Fruit fly (Drosophila melanogaster): ENCODE results near the gene CG10098.

Gene CG10098

DNA sequence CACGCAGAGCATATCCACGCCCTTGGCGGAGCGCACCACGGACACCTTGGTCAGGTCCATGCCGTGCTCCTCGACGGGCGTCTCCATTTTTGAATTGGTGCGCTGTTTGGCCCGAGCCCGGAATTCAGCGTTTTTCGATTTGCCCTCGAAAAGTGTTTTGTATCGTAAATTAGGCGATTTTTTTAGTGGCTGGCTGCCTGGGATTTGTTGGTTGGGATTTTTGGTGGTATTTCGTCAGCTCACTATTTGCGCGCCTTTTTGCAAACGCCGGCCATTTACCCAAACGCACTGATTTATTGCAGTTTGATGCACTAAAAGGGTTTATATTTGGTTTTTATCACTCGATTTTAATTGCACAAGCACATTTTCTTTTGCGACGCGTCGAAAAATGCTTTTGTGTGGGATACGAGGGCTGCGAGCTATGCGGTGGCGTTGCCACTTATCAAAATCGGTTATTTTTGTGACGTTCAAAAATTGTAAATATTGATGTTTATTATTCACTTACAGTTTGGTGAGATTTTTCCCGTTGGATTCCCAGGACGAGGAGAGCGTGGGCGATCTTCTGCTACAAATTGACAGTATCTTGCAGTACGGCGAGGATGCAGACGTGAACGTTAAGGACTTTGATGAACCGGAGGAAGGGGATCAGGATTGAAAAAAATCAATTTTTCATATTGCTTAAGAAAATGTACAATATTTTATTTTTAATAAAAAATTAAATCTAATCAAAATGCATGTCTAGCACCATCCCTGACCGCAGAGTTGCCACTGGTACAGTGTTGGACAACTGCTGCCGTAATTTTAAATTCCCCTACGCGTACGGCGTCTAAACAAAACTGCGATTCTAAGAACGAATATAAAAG is 26.4 kb downstream of the CG10098 start, which contains the start of the genes gfzf and Sas-4 (continued):
- TF ChIP-seq ems (GFP tag; optimal IDR thresholded peaks at IDR 0.05) (no peak), lmd (GFP tag; IDR thresholded peaks at IDR 0.05) (peak; percentile 74; the same call in 1 of the 2 replicates), nerfin-1 (tag; optimal IDR thresholded peaks at IDR 0.05) (peak; percentile 82), CG12155 (GFP tag; optimal IDR thresholded peaks at IDR 0.05) (peak; percentile 44), CG12942 (GFP tag; optimal IDR thresholded peaks at IDR 0.05) (peak; percentile 63), MBD-R2 (GFP tag; IDR thresholded peaks at IDR 0.05) (peak; percentile 60), onecut (GFP tag; IDR thresholded peaks at IDR 0.05) (no peak), Sox100B (GFP tag; optimal IDR thresholded peaks at IDR 0.05) (peak; percentile 37), CG15479 (GFP tag; optimal IDR thresholded peaks at IDR 0.05) (peak; percentile 6), NfI (GFP tag; optimal IDR thresholded peaks at IDR 0.05) (peak; percentile 63), pho (GFP tag; optimal IDR thresholded peaks at IDR 0.05) (peak; percentile 30), CG15073 (GFP tag; optimal IDR thresholded peaks at IDR 0.05) (no peak), btn (GFP tag; optimal IDR thresholded peaks at IDR 0.05) (no peak), CG13123 (GFP tag; optimal IDR thresholded peaks at IDR 0.05) (peak; percentile 29), CG30020 (tag; optimal IDR thresholded peaks at IDR 0.05) (peak; percentile 34), croc (GFP tag; conservative IDR thresholded peaks at IDR 0.05) (no peak; the same call in 2 of the 3 replicates), da (GFP tag; optimal IDR thresholded peaks at IDR 0.05) (no peak), disco-r (GFP tag; optimal IDR thresholded peaks at IDR 0.05) (no peak), Hr39 (optimal IDR thresholded peaks at IDR 0.05) (no peak), CG30431 (GFP tag; optimal IDR thresholded peaks at IDR 0.05) (peak; percentile 56), CG31365 (tag; optimal IDR thresholded peaks at IDR 0.05) (no peak), bbx (GFP tag; IDR thresholded peaks at IDR 0.05; ENCODE audit: partially characterized antibody) (no peak), zfh2 (GFP tag; optimal IDR thresholded peaks at IDR 0.05) (peak; percentile 70), tgo (GFP tag; IDR thresholded peaks at IDR 0.05) (peak; percentile 61), tx (GFP tag; optimal IDR thresholded peaks at IDR 0.05) (peak; percentile 29), pita (GFP tag; optimal IDR thresholded peaks at IDR 0.05) (no peak), CG4820 (GFP tag; optimal IDR thresholded peaks at IDR 0.05) (peak; percentile 22), CG7963 (GFP tag; IDR thresholded peaks at IDR 0.05; ENCODE audit: partially characterized antibody) (no peak), fd3F (GFP tag; optimal IDR thresholded peaks at IDR 0.05) (peak; percentile 45), H15 (GFP tag; IDR thresholded peaks at IDR 0.05) (peak; percentile 46; the same call in 2 of the 3 replicates), NK7.1 (GFP tag; optimal IDR thresholded peaks at IDR 0.05) (no peak), CG7556 (GFP tag; optimal IDR thresholded peaks at IDR 0.05) (peak; percentile 44), pnt (GFP tag; optimal IDR thresholded peaks at IDR 0.05) (peak; percentile 53), Med (GFP tag) (peak; percentile 82), E2f1 (GFP tag; IDR thresholded peaks at IDR 0.05) (no peak; the same call in 1 of the 2 replicates), unpg (GFP tag; optimal IDR thresholded peaks at IDR 0.05) (peak; percentile 25), cad (GFP tag; optimal IDR thresholded peaks at IDR 0.05) (no peak), CG10979 (tag; optimal IDR thresholded peaks at IDR 0.05) (peak; percentile 35), chn (GFP tag; optimal IDR thresholded peaks at IDR 0.05) (peak; percentile 50), CoRest (tag; optimal IDR thresholded peaks at IDR 0.05) (peak; percentile 77), C15 (GFP tag; IDR thresholded peaks at IDR 0.05) (no peak), Ravus (GFP tag; IDR thresholded peaks at IDR 0.05) (no peak; the same call in 1 of the 2 replicates), gsb (GFP tag; IDR thresholded peaks at IDR 0.05) (no peak), CG4404 (GFP tag; IDR thresholded peaks at IDR 0.05) (peak; percentile 62; the same call in 1 of the 2 replicates), sd (tag; optimal IDR thresholded peaks at IDR 0.05) (peak; percentile 10), CG16815 (GFP tag; optimal IDR thresholded peaks at IDR 0.05) (peak; percentile 53), lab (GFP tag; optimal IDR thresholded peaks at IDR 0.05) (peak; percentile 41), CG10321 (GFP tag; IDR thresholded peaks at IDR 0.05) (no peak), ara (GFP tag; IDR thresholded peaks at IDR 0.05) (no peak), CG32772 (GFP tag; IDR thresholded peaks at IDR 0.05) (peak; percentile 52; the same call in 1 of the 2 replicates)
